Fruit fly (Drosophila melanogaster): ENCODE results near the gene Cpr5C.

Cpr5C gene

DNA sequence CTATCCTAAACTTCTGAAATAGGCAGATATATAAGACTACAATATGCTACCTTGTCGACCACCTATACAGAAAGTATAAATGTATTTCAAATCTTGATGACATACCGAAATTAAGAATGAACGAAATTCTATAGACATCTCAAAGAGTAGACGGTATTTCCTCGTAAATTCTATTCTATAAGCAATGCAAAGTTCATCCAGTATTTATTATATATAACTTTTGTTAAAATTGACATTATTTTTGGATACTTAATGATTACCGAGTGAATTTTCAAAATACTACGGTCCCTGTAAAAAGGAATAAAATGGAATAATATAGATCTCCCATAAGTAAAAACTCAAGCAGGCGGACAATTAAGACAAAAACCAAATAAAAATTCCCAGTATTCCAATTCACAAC, 15.3 kb upstream of the Cpr5C start, which contains the start of gene CG15767:
CG15767 (plus strand) TSS at position 301 of the 400 bp plus-strand sequence.
- TF ChIP-seq CG17801 (GFP tag; optimal IDR thresholded peaks at IDR 0.05; ENCODE audit: partially characterized antibody), result no peak

DNA sequence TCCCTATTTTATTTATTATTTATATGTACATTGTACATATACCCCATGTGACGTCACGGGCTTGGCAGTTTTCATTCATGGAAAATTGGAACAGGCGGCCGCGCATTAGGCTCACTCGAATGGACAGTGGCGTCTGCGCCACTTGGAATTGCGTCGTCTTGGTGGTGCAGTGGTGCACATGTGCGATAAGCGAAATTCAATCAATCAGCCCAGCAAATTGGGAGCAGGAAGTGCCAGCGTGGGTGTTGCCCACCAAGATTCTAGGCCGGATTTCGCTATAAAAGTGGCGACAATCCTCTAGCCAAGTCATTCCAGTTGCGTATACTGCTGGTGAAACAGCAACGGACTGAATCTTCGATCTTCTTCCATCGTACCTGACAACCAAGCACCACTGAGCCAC, 12.6 kb upstream of the Cpr5C start, which contains the start of gene CG12239:
CG12239 (plus strand) TSS at position 301 of the 400 bp plus-strand sequence.
- no peak for TF ChIP-seq CG17801 (GFP tag; optimal IDR thresholded peaks at IDR 0.05; ENCODE audit: partially characterized antibody)

DNA sequence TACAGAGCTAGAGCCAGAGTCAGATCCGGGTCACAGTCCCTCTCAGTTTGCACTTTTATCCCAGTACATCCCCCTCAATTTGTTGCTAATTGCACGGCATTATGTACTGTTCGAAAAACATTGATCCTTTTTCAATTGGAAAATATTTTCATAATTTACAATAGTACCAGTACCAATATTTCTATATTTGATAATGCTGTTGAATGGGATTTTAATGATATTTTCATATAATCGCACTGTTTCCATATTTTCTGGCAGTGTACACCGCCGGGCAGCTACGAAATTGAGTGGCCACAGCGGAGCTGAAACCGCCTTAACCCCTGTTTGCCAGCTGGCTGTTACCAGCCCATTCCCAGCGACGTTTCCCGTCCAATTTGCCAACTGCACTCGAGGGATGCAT, 3.8 kb upstream of the Cpr5C start:
- no peak for TF ChIP-seq CG17801 (GFP tag; optimal IDR thresholded peaks at IDR 0.05; ENCODE audit: partially characterized antibody)

DNA sequence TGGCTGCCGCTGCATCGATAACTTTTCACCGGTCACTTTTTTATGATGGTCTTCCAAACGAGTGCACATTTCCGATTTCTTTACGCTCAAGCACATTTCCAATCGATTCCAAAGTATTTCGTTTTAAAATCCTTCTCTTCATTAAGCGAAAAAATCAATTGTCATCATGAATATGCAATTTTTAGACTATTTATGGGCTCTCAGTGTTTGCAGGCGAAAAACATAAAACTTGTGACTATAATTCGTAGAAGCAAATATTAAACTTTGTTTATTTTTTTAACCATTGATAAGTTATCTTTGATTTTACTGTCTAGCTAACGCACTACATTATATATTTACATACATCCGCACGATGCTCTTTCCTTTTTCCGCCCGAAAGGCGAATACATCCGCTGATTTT, 4.2 kb downstream of the Cpr5C start, which contains the start of gene Prosbeta2R1:
Prosbeta2R1 (plus strand) TSS at position 301 of the 400 bp plus-strand sequence.
- no peak for TF ChIP-seq CG17801 (GFP tag; optimal IDR thresholded peaks at IDR 0.05; ENCODE audit: partially characterized antibody)

DNA sequence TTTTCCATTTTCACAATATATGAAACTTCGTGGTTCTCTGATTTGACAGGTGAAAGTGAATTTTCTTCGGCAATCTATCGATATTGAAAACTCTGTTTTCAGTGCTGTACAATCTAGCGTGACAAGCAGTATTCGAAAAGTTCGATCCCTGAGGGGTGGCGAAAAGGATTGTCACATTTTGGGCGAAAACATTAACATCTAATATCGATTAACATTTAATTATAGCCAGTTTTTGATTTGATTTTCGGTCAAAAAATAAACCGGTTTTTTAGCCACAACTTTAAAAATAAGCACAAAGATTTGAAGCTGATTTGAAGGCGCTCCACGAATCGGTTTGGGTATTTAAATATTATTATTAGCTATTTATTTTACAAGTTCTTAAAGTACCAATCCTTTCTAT, 8.4 kb downstream of the Cpr5C start, which contains the start of gene CG44329:
CG44329 (minus strand) TSS at position 101 of the 400 bp plus-strand sequence.
- no peak for TF ChIP-seq CG17801 (GFP tag; optimal IDR thresholded peaks at IDR 0.05; ENCODE audit: partially characterized antibody)

DNA sequence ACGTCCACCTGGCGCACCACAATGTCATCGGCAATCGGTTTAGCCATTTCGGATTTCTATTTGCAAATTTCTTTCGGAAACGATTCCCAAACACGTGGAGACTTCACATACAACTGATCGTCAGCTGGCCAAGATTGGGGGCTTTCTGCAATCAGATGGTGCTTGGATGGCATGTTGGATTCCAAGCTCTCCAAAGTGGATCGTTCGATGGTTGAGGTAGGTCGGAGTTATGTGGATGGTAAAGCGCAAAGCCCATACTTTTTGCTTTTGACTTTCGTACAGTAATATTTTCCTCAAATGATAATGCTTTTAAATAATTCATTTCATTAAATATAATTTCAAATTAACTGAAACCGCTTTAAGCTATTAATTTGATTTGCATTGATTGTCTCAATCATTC, 11.2 kb downstream of the Cpr5C start, which contains the start of gene AgmNAT:
AgmNAT (minus strand) TSS at position 101 of the 400 bp plus-strand sequence.
- TF ChIP-seq CG17801 (GFP tag; optimal IDR thresholded peaks at IDR 0.05; ENCODE audit: partially characterized antibody), result no peak

DNA sequence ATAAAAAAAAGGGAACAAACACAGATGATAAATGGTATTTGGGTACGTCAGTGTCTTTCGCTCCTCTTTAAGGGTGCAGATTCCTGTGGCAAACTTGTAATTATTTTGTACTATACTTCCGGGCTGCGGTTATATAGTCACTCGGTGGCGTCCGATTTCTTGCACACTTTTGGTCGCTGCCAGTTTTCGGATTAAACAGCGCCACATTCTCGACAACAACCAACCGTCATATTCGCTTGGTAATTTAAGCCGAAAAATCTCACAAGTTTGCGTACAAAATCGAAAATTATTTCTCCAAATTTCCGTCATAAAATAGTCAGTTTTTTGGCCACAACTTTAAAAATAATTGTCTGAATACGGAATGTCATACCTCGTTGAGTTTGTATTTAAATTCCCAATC, 12.7 kb downstream of the Cpr5C start:
- no peak for TF ChIP-seq CG17801 (GFP tag; optimal IDR thresholded peaks at IDR 0.05; ENCODE audit: partially characterized antibody)

DNA sequence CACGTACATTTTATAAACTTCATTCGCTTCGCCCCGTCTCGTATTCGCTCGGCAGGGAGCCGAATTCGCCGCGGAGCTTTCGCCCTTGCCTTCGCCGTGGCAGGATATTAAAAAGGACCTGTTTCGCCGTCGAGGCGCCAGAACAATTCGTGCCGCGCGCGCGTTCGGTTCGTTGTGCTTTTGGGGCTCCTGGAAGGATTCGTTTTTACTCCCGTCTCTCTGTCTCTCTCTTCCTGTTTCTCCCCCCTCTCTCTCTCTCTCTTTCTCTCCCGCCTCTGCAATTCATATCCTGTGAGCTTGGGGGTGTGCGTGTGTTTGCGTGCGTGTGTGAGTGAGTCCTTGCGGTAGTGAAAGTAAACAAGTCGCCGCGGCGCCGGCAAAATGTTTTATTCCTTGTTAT, 14.0 kb downstream of the Cpr5C start, which contains the start of gene CG15765:
CG15765 (plus strand) TSS at position 132 of the 400 bp plus-strand sequence.
- no peak for TF ChIP-seq CG17801 (GFP tag; optimal IDR thresholded peaks at IDR 0.05; ENCODE audit: partially characterized antibody)

DNA sequence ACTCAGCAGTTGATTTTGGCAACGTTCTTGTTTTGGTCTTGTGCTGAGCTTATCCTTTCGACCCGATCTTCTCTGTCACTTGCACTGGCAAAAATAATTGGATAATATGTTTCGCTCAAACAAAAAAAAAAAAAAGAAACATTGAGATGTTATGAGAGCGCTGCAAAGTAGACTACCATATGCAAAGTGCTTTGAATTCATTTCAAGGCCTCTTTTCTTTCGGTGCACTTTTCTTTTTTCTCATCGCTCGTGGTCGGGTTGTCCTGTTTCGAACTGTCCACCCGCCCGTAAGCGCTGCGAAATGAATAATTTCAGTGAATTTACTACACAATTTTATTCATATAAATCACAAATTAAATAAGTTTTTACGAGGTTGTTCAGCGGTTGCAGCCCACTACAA, 15.5 kb downstream of the Cpr5C start:
- no peak for TF ChIP-seq CG17801 (GFP tag; optimal IDR thresholded peaks at IDR 0.05; ENCODE audit: partially characterized antibody)

DNA sequence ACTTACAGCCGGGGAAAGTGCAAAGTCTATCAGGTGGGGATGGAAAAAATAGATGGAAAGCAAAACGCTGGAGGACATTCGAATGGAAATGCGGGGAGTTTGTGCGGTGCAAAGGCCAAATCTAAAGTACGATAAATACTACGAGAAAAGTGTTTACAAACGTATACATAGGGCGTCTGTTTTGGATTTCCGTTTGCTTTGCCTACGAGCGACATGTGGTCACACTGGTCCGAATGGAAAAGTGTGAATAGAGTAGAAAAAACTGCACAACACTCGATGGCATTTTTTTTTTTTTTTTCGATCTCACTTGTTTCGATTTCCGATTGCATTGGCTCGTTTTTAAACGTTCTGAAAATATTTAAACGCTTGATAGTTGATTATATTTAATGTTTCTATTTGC, 35.3 kb downstream of the Cpr5C start:
- no peak for TF ChIP-seq CG17801 (GFP tag; optimal IDR thresholded peaks at IDR 0.05; ENCODE audit: partially characterized antibody)

DNA sequence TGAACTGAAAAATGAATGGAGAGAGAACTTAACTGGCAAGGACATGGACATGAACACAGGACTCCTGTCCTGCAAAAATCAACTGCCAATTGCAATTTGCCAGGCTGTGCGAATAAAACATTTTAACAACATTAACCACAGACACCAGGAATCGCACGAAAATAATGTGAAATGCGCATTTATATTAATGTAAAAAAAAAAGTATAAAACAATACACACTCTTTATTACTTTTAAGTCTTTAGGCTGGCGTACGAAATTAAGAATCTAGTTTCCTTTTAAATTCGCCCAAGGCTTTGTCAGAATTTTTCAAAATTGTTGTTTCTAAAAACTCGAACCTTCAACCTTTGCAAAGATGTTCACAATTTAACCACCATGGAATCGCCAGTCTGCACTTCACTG, 40.5 kb downstream of the Cpr5C start, which contains the start of gene CG12729:
CG12729 (plus strand) TSS at position 301 of the 400 bp plus-strand sequence.
- TF ChIP-seq CG17801 (GFP tag; optimal IDR thresholded peaks at IDR 0.05; ENCODE audit: partially characterized antibody), result no peak

DNA sequence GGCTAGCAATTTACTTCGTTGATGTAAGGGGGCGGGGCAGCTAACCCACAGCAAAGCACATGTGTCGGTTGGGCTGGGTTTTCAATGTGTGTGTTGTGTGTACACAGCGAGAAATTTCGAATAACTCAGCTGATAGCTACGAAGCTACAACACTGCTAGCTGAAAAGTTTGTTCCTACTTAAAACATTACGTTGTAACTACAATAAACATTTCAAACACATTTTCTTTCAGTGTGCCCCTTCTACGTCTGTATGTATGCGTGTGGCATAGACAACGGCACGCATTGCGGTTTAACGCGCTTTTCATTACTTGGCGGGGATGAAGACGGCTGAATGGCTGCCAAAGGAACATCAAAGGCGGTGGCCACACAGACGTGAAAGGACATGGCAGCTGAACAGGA, 43.1 kb downstream of the Cpr5C start:
- TF ChIP-seq CG17801 (GFP tag; optimal IDR thresholded peaks at IDR 0.05; ENCODE audit: partially characterized antibody), result no peak

DNA sequence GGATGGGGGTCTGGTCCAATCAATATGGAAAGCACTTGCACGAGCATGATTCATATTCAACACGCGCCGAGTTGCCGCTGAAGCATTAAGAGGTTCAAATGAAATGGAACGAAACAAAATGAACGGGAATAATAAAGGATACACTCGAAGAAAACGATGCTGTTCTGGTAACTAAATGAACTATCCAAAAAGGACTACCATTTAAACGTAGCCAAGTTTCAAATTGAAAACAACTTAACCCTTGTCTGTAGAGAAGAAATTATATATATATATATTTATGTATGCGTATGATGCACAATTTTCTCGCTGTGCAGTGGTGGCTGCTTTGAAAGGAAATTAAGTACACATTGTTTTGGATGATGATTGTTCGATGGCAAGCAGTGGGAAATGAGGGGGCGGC, 48.2 kb downstream of the Cpr5C start:
- no peak for TF ChIP-seq CG17801 (GFP tag; optimal IDR thresholded peaks at IDR 0.05; ENCODE audit: partially characterized antibody)

DNA sequence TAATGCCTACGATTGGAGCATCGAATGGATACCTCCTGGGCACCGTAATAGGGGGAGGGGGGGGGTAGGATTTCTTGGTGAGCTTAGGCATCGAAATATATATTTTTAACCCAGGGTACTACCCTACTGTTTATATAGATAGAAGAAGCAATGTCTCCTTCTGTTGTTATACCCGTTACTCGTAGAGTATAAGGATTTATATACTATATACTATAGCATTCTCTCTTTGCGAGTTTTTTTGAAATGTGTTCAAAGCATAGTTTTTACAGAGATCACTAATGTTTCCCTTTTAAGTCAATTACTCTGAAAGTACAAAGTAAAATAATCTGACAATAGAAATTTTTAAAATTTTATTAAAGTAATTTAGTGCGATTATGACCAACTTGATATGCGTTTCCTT, 49.0 kb downstream of the Cpr5C start, which contains the start of gene CG43136:
CG43136 (plus strand) TSS at position 301 of the 400 bp plus-strand sequence.
- no peak for TF ChIP-seq CG17801 (GFP tag; optimal IDR thresholded peaks at IDR 0.05; ENCODE audit: partially characterized antibody)

All from ovary, adult (tissue).